Fruit fly (Drosophila melanogaster) whole organism, embryonic: ENCODE data around the gene fliI.

Source experiments
- ATbp ChIP-seq: fragments of 200-800 bp; sonication (Bioruptor generic); optimal IDR thresholded peaks from 2 replicates; lab custom pipeline; 2017; ENCODE audit warnings: missing biosample characterization, mild to moderate bottlenecking, missing genetic modification characterization, missing genetic modification reagents
- Asciz ChIP-seq: fragments of 200-800 bp; sonication (Bioruptor generic); optimal IDR thresholded peaks from 2 replicates; lab custom pipeline; 2017; ENCODE audit warnings: missing biosample characterization, mild to moderate bottlenecking, missing genetic modification characterization, missing genetic modification reagents
- CG10267 ChIP-seq: fragments of 200-800 bp; sonication (Bioruptor generic); optimal IDR thresholded peaks from 2 replicates; lab custom pipeline; 2018; ENCODE audit warnings: missing biosample characterization, mild to moderate bottlenecking, missing genetic modification characterization, moderate library complexity
- CG11504 ChIP-seq: fragments of 200-800 bp; sonication (Bioruptor generic); optimal IDR thresholded peaks from 3 replicates; lab custom pipeline; 2019; ENCODE audit warnings: missing biosample characterization, mild to moderate bottlenecking, missing genetic modification characterization, moderate library complexity
- CG12299 ChIP-seq: fragments of 200-800 bp; sonication (Bioruptor generic); optimal IDR thresholded peaks from 2 replicates; lab custom pipeline; 2018; ENCODE audit warnings: missing biosample characterization, mild to moderate bottlenecking, missing genetic modification characterization
- CG13287 ChIP-seq: fragments of 200-800 bp; sonication (Bioruptor generic); IDR thresholded peaks from 2 replicates; pipeline ENCODE4 v1.3.6; 2022; ENCODE audit warnings: missing biosample characterization, missing genetic modification characterization; ENCODE audit not compliant: partially characterized antibody
- CG13424 ChIP-seq: fragments of 200-800 bp; sonication (Bioruptor generic); optimal IDR thresholded peaks from 2 replicates; lab custom pipeline; 2019; ENCODE audit warnings: missing biosample characterization, mild to moderate bottlenecking, missing genetic modification characterization, moderate library complexity
- CG15269 ChIP-seq: fragments of 200-800 bp; sonication (Bioruptor generic); optimal IDR thresholded peaks from 2 replicates; lab custom pipeline; 2018; ENCODE audit warnings: missing biosample characterization, mild to moderate bottlenecking, missing genetic modification characterization, moderate library complexity
- CG1647 ChIP-seq: fragments of 200-800 bp; sonication (Bioruptor generic); optimal IDR thresholded peaks from 3 replicates; lab custom pipeline; 2016; ENCODE audit warnings: missing biosample characterization, missing genetic modification characterization
- CG17186 ChIP-seq: fragments of 200-800 bp; sonication (Bioruptor generic); optimal IDR thresholded peaks from 3 replicates; lab custom pipeline; 2017; ENCODE audit warnings: missing biosample characterization, missing genetic modification reagents, missing genetic modification characterization
- CG17361 ChIP-seq: fragments of 200-800 bp; sonication (Bioruptor generic); IDR thresholded peaks from 3 replicates; pipeline ENCODE4 v1.3.6; 2022; ENCODE audit warnings: missing biosample characterization, missing genetic modification characterization
- CG17385 ChIP-seq: fragments of 200-800 bp; sonication (Bioruptor generic); optimal IDR thresholded peaks from 3 replicates; lab custom pipeline; 2018; ENCODE audit warnings: missing biosample characterization, mild to moderate bottlenecking, missing genetic modification characterization
- CG34224 ChIP-seq: fragments of 200-800 bp; sonication (Bioruptor generic); IDR thresholded peaks from 3 replicates; pipeline ENCODE4 v1.3.6; 2022; ENCODE audit warnings: missing biosample characterization, missing genetic modification characterization; ENCODE audit not compliant: partially characterized antibody
- CG34376 ChIP-seq: fragments of 200-800 bp; sonication (Bioruptor generic); optimal IDR thresholded peaks from 2 replicates; lab custom pipeline; 2018; ENCODE audit warnings: missing biosample characterization, mild to moderate bottlenecking, missing genetic modification characterization
- CG4404 ChIP-seq: fragments of 200-800 bp; sonication (Bioruptor generic); IDR thresholded peaks from 2 replicates; pipeline ENCODE4 v1.3.6; 2022; ENCODE audit warnings: missing biosample characterization, missing genetic modification characterization
- CG5245 ChIP-seq: fragments of 200-800 bp; sonication (Bioruptor generic); optimal IDR thresholded peaks from 3 replicates; lab custom pipeline; 2016; ENCODE audit warnings: missing biosample characterization, missing genetic modification characterization
- CG6683 ChIP-seq: fragments of 200-800 bp; sonication (Bioruptor generic); optimal IDR thresholded peaks from 2 replicates; lab custom pipeline; 2017; ENCODE audit warnings: missing biosample characterization, mild to moderate bottlenecking, missing genetic modification characterization, missing genetic modification reagents
- CG6689 ChIP-seq: fragments of 200-800 bp; sonication (Bioruptor generic); IDR thresholded peaks from 2 replicates; pipeline ENCODE4 v1.3.6; 2022; ENCODE audit warnings: missing biosample characterization, missing genetic modification characterization
- CG8089 ChIP-seq: fragments of 200-800 bp; sonication (Bioruptor generic); optimal IDR thresholded peaks from 3 replicates; lab custom pipeline; 2016; ENCODE audit warnings: missing biosample characterization, missing genetic modification characterization
- CG9727 ChIP-seq: fragments of 200-800 bp; sonication (Bioruptor generic); optimal IDR thresholded peaks from 3 replicates; lab custom pipeline; 2017; ENCODE audit warnings: missing biosample characterization, mild to moderate bottlenecking, missing genetic modification characterization
- Dbx ChIP-seq: fragments of 200-800 bp; sonication (Bioruptor generic); IDR thresholded peaks from 3 replicates; pipeline ENCODE4 v1.3.6; 2022; ENCODE audit warnings: missing biosample characterization, missing genetic modification characterization
- Doc2 ChIP-seq: fragments of 200-800 bp; sonication (Bioruptor generic); IDR thresholded peaks from 2 replicates; pipeline ENCODE4 v1.3.6; 2022; ENCODE audit warnings: missing biosample characterization, missing genetic modification characterization
- Ets65A ChIP-seq: fragments of 200-800 bp; sonication (Bioruptor generic); peaks from one replicate; lab custom pipeline; 2016; ENCODE audit warnings: missing biosample characterization, missing genetic modification characterization
- H15 ChIP-seq: fragments of 200-800 bp; sonication (Bioruptor generic); IDR thresholded peaks from 3 replicates; pipeline ENCODE4 v1.3.6; 2022; ENCODE audit warnings: missing biosample characterization, missing genetic modification characterization
- Hand ChIP-seq: fragments of 200-800 bp; sonication (Bioruptor generic); optimal IDR thresholded peaks from 2 replicates; lab custom pipeline; 2017; ENCODE audit warnings: mild to moderate bottlenecking, missing biosample characterization, missing genetic modification reagents, missing genetic modification characterization
- Kr ChIP-seq: fragments of 200-800 bp; sonication (Bioruptor generic); optimal IDR thresholded peaks from 2 replicates; lab custom pipeline; 2017; ENCODE audit warnings: missing biosample characterization, mild to moderate bottlenecking, missing genetic modification characterization
- Myb ChIP-seq: fragments of 200-800 bp; sonication (Bioruptor generic); optimal IDR thresholded peaks from 2 replicates; lab custom pipeline; 2016; ENCODE audit warnings: missing biosample characterization, missing genetic modification characterization
- Neu2 ChIP-seq: fragments of 200-800 bp; sonication (Bioruptor generic); optimal IDR thresholded peaks from 3 replicates; lab custom pipeline; 2016; ENCODE audit warnings: missing biosample characterization, missing genetic modification characterization, borderline replicate concordance
- Nf-YA ChIP-seq: fragments of 200-800 bp; sonication (Bioruptor generic); IDR thresholded peaks from 2 replicates; pipeline ENCODE4 v1.3.6; 2022; ENCODE audit warnings: missing biosample characterization, missing genetic modification characterization
- Pdp1 ChIP-seq, 2 experiments: fragments of 200-800 bp; sonication (Bioruptor generic); optimal IDR thresholded peaks; 3 replicates each; lab custom pipeline; 2016; ENCODE audit warnings: missing biosample characterization in 2 of 2, missing genetic modification characterization in 2 of 2, mild to moderate bottlenecking in 1 of 2, moderate library complexity in 1 of 2
- Poxn ChIP-seq: fragments of 200-800 bp; sonication (Bioruptor generic); IDR thresholded peaks from 2 replicates; pipeline ENCODE4 v1.3.6; 2022; ENCODE audit warnings: missing biosample characterization, missing genetic modification characterization
- Ravus ChIP-seq: fragments of 200-800 bp; sonication (Bioruptor generic); IDR thresholded peaks from 2 replicates; pipeline ENCODE4 v1.3.6; 2022; ENCODE audit warnings: missing biosample characterization, missing genetic modification characterization
- abd-A ChIP-seq: fragments of 200-800 bp; sonication (Bioruptor generic); optimal IDR thresholded peaks from 3 replicates; lab custom pipeline; 2019; ENCODE audit warnings: missing biosample characterization, mild to moderate bottlenecking, missing genetic modification characterization, moderate library complexity
- al ChIP-seq: fragments of 200-800 bp; sonication (Bioruptor generic); IDR thresholded peaks from 2 replicates; pipeline ENCODE4 v1.3.6; 2022; ENCODE audit warnings: missing biosample characterization, missing genetic modification characterization
- chm ChIP-seq: fragments of 200-800 bp; sonication (Bioruptor generic); IDR thresholded peaks from 2 replicates; pipeline ENCODE4 v1.3.6; 2022; ENCODE audit warnings: missing biosample characterization, missing genetic modification characterization
- cwo ChIP-seq: fragments of 200-800 bp; sonication (Bioruptor generic); optimal IDR thresholded peaks from 3 replicates; lab custom pipeline; 2017; ENCODE audit warnings: missing biosample characterization, missing genetic modification characterization, mild to moderate bottlenecking, moderate library complexity, missing genetic modification reagents
- danr ChIP-seq: fragments of 200-800 bp; sonication (Bioruptor generic); IDR thresholded peaks from 2 replicates; pipeline ENCODE4 v1.3.6; 2022; ENCODE audit warnings: missing biosample characterization, missing genetic modification characterization
- dmrt99B ChIP-seq: fragments of 200-800 bp; sonication (Bioruptor generic); optimal IDR thresholded peaks from 2 replicates; lab custom pipeline; 2018; ENCODE audit warnings: missing biosample characterization, mild to moderate bottlenecking, missing genetic modification characterization, moderate library complexity
- esg ChIP-seq: fragments of 200-800 bp; sonication (Bioruptor generic); conservative IDR thresholded peaks from 2 replicates; pipeline ENCODE4 v1.3.6; 2022; ENCODE audit warnings: missing biosample characterization, missing genetic modification characterization
- eve ChIP-seq, 2 experiments: fragments of >200 bp; optimal IDR thresholded peaks; 2 replicates each; lab custom pipeline; 2017; ENCODE audit warnings: missing biosample characterization in 2 of 2, missing genetic modification characterization in 2 of 2
- grau ChIP-seq: fragments of 200-800 bp; optimal IDR thresholded peaks from 3 replicates; lab custom pipeline; 2019; ENCODE audit warnings: missing biosample characterization, mild to moderate bottlenecking, missing genetic modification characterization, moderate library complexity
- inv ChIP-seq: fragments of 200-800 bp; sonication (Bioruptor generic); IDR thresholded peaks from 2 replicates; pipeline ENCODE4 v1.3.6; 2022; ENCODE audit warnings: missing biosample characterization, missing genetic modification characterization; ENCODE audit not compliant: partially characterized antibody
- ranshi ChIP-seq: fragments of 200-800 bp; sonication (Bioruptor generic); IDR thresholded peaks from 2 replicates; pipeline ENCODE4 v1.3.6; 2022; ENCODE audit warnings: missing biosample characterization, missing genetic modification characterization
- row ChIP-seq: fragments of 200-800 bp; sonication (Bioruptor generic); IDR thresholded peaks from 3 replicates; pipeline ENCODE4 v1.3.6; 2022; ENCODE audit warnings: missing biosample characterization, missing genetic modification characterization
- run ChIP-seq: fragments of 200-800 bp; sonication (Bioruptor generic); optimal IDR thresholded peaks from 3 replicates; lab custom pipeline; 2018; ENCODE audit warnings: missing biosample characterization, mild to moderate bottlenecking, missing genetic modification characterization
- salm ChIP-seq: fragments of 200-800 bp; sonication (Bioruptor generic); optimal IDR thresholded peaks from 2 replicates; lab custom pipeline; 2018; ENCODE audit warnings: missing biosample characterization, mild to moderate bottlenecking, missing genetic modification characterization
- sens ChIP-seq: fragments of 200-800 bp; sonication (Bioruptor generic); peaks from one replicate; lab custom pipeline; 2016; ENCODE audit warnings: missing biosample characterization, missing genetic modification characterization
- sisA ChIP-seq: fragments of 200-800 bp; sonication (Bioruptor generic); IDR thresholded peaks from 2 replicates; pipeline ENCODE4 v1.3.6; 2022; ENCODE audit warnings: missing biosample characterization, missing genetic modification characterization
- sob ChIP-seq: fragments of 200-800 bp; sonication (Bioruptor generic); IDR thresholded peaks from 2 replicates; pipeline ENCODE4 v1.3.6; 2022; ENCODE audit warnings: missing biosample characterization, missing genetic modification characterization
- tap ChIP-seq: fragments of 200-800 bp; optimal IDR thresholded peaks from 3 replicates; lab custom pipeline; 2019; ENCODE audit warnings: missing biosample characterization, mild to moderate bottlenecking, missing genetic modification characterization, moderate library complexity
- usp ChIP-seq: fragments of >200 bp; optimal IDR thresholded peaks from 2 replicates; lab custom pipeline; 2017; ENCODE audit warnings: missing biosample characterization, missing genetic modification characterization

fliI gene

DNA sequence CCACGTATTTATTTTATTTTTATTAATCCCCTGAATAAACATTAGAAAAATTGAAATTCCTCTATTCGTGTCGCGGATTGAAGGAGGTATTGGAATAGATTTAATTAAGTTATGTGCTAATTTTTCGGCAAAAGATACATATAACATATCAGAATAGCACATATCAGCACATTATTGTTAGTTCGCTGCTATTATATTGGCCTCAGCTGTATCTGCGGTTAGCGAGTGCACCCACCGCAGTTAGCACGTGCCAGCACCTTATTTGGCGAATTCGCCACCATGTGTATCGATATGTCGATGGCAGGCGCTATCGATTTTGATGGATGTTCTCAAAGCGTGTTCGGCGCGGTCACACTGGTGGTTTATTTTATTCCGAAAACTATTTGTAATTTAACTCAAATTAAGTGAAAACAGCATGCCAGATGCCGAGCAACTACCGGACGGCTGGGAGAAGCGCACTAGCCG is 5.5 kb downstream of the fliI start, which contains the start of gene dod (continued):
- TF ChIP-seq ranshi (GFP tag; lab: Robert Waterston, UW) = peak; percentile 15; the same call in 1 of the 2 replicates
- TF ChIP-seq CG15269 (tag; lab: Kevin White, UChicago) = no peak
- peak; percentile 90 for TF ChIP-seq sens (GFP tag; lab: Kevin White, UChicago)
- TF ChIP-seq Hand (GFP tag; lab: Kevin White, UChicago) = no peak
- no peak for TF ChIP-seq danr (GFP tag; lab: Robert Waterston, UW)
- TF ChIP-seq Pdp1 (GFP tag; optimal IDR thresholded peaks at IDR 0.05; lab: Kevin White, UChicago) = peak; percentile 26 to 53
- peak; percentile 82 for TF ChIP-seq Dbx (GFP tag; lab: Robert Waterston, UW)
- no peak for TF ChIP-seq CG1647
- no peak for TF ChIP-seq CG5245 (GFP tag; lab: Kevin White, UChicago)
- peak; percentile 43 for TF ChIP-seq CG13424 (tag; lab: Kevin White, UChicago)
- no peak for TF ChIP-seq usp (GFP tag; lab: Kevin White, UChicago)
- TF ChIP-seq CG11504 (tag; lab: Kevin White, UChicago) = no peak
- TF ChIP-seq row (GFP tag; lab: Robert Waterston, UW) = peak; percentile 68
- TF ChIP-seq al (GFP tag; lab: Robert Waterston, UW) = 0 out of 2 replicates have a peak, but pooled peaks have one; percentile 32
- peak; percentile 54 for TF ChIP-seq CG34376 (GFP tag; lab: Kevin White, UChicago)
- TF ChIP-seq inv (GFP tag; lab: Robert Waterston, UW) = peak; percentile 69
- TF ChIP-seq CG17361 = peak; percentile 38; the same call in 2 of the 3 replicates
- TF ChIP-seq CG17385 (GFP tag; lab: Kevin White, UChicago) = peak; percentile 54
- TF ChIP-seq ATbp (GFP tag; lab: Kevin White, UChicago) = no peak
- TF ChIP-seq tap (tag; lab: Kevin White, UChicago) = no peak
- TF ChIP-seq Doc2 = no peak
- peak; percentile 29 for TF ChIP-seq run (tag; lab: Kevin White, UChicago)
- peak; percentile 65; the same call in 2 of the 3 replicates for TF ChIP-seq CG34224 (GFP tag; lab: Robert Waterston, UW)
- TF ChIP-seq Nf-YA (GFP tag; lab: Robert Waterston, UW) = no peak
- TF ChIP-seq sob = peak; percentile 67
- peak; percentile 55 for TF ChIP-seq CG17186 (GFP tag; lab: Kevin White, UChicago)
- no peak for TF ChIP-seq salm (tag; lab: Kevin White, UChicago)
- TF ChIP-seq CG12299 = no peak
- TF ChIP-seq Asciz (GFP tag; lab: Kevin White, UChicago) = no peak
- TF ChIP-seq grau (tag; lab: Kevin White, UChicago) = peak; percentile 60
- peak; percentile 90 for TF ChIP-seq Ets65A
- peak; percentile 30; the same call in 1 of the 2 replicates for TF ChIP-seq sisA
- no peak for TF ChIP-seq abd-A (tag; lab: Kevin White, UChicago)
- 0 out of 2 replicates have a peak, but pooled peaks have one; percentile 23 for TF ChIP-seq CG4404 (GFP tag; lab: Robert Waterston, UW)
- TF ChIP-seq Myb = peak; percentile 57
- no peak for TF ChIP-seq Ravus
- no peak for TF ChIP-seq eve (GFP tag; optimal IDR thresholded peaks at IDR 0.05; lab: Kevin White, UChicago)
- TF ChIP-seq Neu2 = no peak
- TF ChIP-seq cwo (GFP tag; lab: Kevin White, UChicago) = peak; percentile 26
- TF ChIP-seq Poxn (GFP tag; lab: Robert Waterston, UW) = no peak
- TF ChIP-seq Kr (GFP tag; lab: Kevin White, UChicago) = no peak
- TF ChIP-seq CG6683 (GFP tag; lab: Kevin White, UChicago) = peak; percentile 7
- TF ChIP-seq H15 = no peak
- TF ChIP-seq dmrt99B = no peak
- no peak for TF ChIP-seq esg (GFP tag; lab: Robert Waterston, UW)
- TF ChIP-seq CG13287 (GFP tag; lab: Robert Waterston, UW) = peak; percentile 86
- peak; percentile 59 for TF ChIP-seq CG10267 (tag; lab: Kevin White, UChicago)
- TF ChIP-seq CG8089 (GFP tag; lab: Kevin White, UChicago) = peak; percentile 10
- TF ChIP-seq CG6689 (GFP tag; lab: Robert Waterston, UW) = 0 out of 2 replicates have a peak, but pooled peaks have one; percentile 8
- TF ChIP-seq CG9727 (GFP tag; lab: Kevin White, UChicago) = peak; percentile 35
- TF ChIP-seq chm (GFP tag; lab: Robert Waterston, UW) = peak; percentile 38; the same call in 1 of the 2 replicates
